Worm (Caenorhabditis elegans): Measurements from ENCODE around the gene fbxa-13.

DNA sequence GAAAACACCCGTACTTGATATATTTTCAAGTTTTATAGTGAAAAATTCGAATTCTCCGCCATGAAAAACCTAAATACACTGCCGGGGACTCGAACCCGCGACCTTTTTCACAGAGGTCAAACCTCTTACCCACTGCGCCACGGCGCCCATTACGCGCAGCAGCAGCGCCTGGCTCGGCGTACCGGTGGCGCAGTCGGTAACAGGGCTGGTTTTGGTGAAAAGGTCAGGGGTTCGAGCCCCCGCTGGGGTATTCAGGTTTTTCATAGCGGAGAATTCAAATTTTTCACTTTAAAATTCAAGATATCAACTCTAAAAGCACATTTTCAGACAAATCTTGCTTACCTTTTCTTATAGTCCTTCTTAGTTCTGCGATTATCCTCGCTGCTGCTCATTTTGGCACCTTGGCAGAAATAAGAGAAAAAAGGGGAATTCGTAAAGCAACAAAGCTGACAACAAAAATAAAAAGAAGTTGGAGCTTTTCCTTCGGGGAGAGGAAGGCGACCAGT lies 40.9 kb downstream of the fbxa-13 start, which contains the start of gene Y22D7AL.16:
- TF ChIP-seq rbr-2 (tag; optimal IDR thresholded peaks at IDR 0.05) (no peak), F37D6.2 (tag; optimal IDR thresholded peaks at IDR 0.05) (no peak), daf-8 (GFP tag; IDR thresholded peaks at IDR 0.05) (no peak), F10B5.3 (tag; optimal IDR thresholded peaks at IDR 0.05) (no peak), snpc-1.2 (GFP tag; IDR thresholded peaks at IDR 0.05) (no peak), ztf-11 (tag; optimal IDR thresholded peaks at IDR 0.05) (no peak), lin-15B (tag; optimal IDR thresholded peaks at IDR 0.05) (no peak)

All from whole organism, L4 larva.